Worm (Caenorhabditis elegans) whole organism, midembryonic: ENCODE measurements around the gene F41E6.1.

Experiments
- T22C8.4 ChIP-seq: fragments of 200-800 bp; sonication (Bioruptor generic); IDR thresholded peaks from 2 replicates; pipeline ENCODE4 v1.3.6; 2022; ENCODE audit warnings: missing genetic modification characterization, missing compliant biosample characterization
- cog-1 ChIP-seq: sonication (generic microtip); optimal IDR thresholded peaks from 2 replicates; lab custom pipeline; 2016; ENCODE audit warnings: missing genetic modification characterization, missing compliant biosample characterization
- flt-1 ChIP-seq: fragments of 200-800 bp; sonication (Bioruptor generic); IDR thresholded peaks from 2 replicates; pipeline ENCODE4 v1.3.6; 2022; ENCODE audit warnings: missing genetic modification characterization, missing compliant biosample characterization
- klf-2 ChIP-seq: fragments of 200-800 bp; sonication (Bioruptor generic); conservative IDR thresholded peaks from 2 replicates; pipeline ENCODE4 v1.3.6; 2022; ENCODE audit warnings: missing genetic modification reagents, missing genetic modification characterization, missing compliant biosample characterization
- med-1 ChIP-seq: sonication (generic microtip); optimal IDR thresholded peaks from 2 replicates; lab custom pipeline; 2017; ENCODE audit warnings: missing genetic modification characterization, mild to moderate bottlenecking, missing compliant biosample characterization, antibody characterized with exemption, missing genetic modification reagents; ENCODE audit not compliant: insufficient read depth
- ref-1 ChIP-seq: fragments of 200-800 bp; sonication (Bioruptor generic); conservative IDR thresholded peaks from 2 replicates; pipeline ENCODE4 v1.3.6; 2022; ENCODE audit warnings: missing genetic modification reagents, missing genetic modification characterization, missing compliant biosample characterization
- tab-1 ChIP-seq: fragments of 200-800 bp; sonication (Bioruptor generic); IDR thresholded peaks from 2 replicates; pipeline ENCODE4 v1.3.6; 2022; ENCODE audit warnings: missing genetic modification characterization, missing compliant biosample characterization
- ztf-23 ChIP-seq: fragments of 200-800 bp; sonication (Bioruptor generic); IDR thresholded peaks from 2 replicates; pipeline ENCODE4 v1.3.6; 2022; ENCODE audit warnings: missing genetic modification reagents, missing genetic modification characterization, missing compliant biosample characterization
- ztf-29 ChIP-seq: fragments of 200-800 bp; sonication (Bioruptor generic); IDR thresholded peaks from 2 replicates; pipeline ENCODE4 v1.3.6; 2022; ENCODE audit warnings: missing genetic modification reagents, missing genetic modification characterization, missing compliant biosample characterization

ce11 chrV:8661241-8661954 lies 39.0 kb downstream of the F41E6.1 start:
- TF ChIP-seq cog-1 (tag; lab: Kevin White, UChicago) (no peak), klf-2 (no peak), ztf-23 (GFP tag; lab: Robert Waterston, UW) (no peak), tab-1 (no peak), flt-1 (no peak), ztf-29 (GFP tag; lab: Robert Waterston, UW) (no peak), ref-1 (GFP tag; lab: Robert Waterston, UW) (no peak), T22C8.4 (no peak), med-1 (GFP tag; lab: Kevin White, UChicago) (no peak)
